Fruit fly (Drosophila melanogaster) whole organism, adult: ENCODE results near the gene Gr10a.

ENCODE experiments used
- CG11617 ChIP-seq: fragments of 200-800 bp; sonication (Bioruptor generic); optimal IDR thresholded peaks from 2 replicates; lab custom pipeline; 2017; ENCODE audit warnings: mild to moderate bottlenecking, missing biosample characterization, missing genetic modification reagents, missing genetic modification characterization
- CG12768 ChIP-seq: fragments of 200-800 bp; sonication (Bioruptor generic); optimal IDR thresholded peaks from 2 replicates; lab custom pipeline; 2017; ENCODE audit warnings: missing biosample characterization, missing genetic modification characterization, mild to moderate bottlenecking, moderate library complexity, missing genetic modification reagents
- CG14711 ChIP-seq: fragments of 200-800 bp; sonication (Bioruptor generic); optimal IDR thresholded peaks from 2 replicates; lab custom pipeline; 2018; ENCODE audit warnings: missing biosample characterization, mild to moderate bottlenecking, missing genetic modification characterization, moderate library complexity
- CG1620 ChIP-seq: fragments of 200-800 bp; sonication (Bioruptor generic); optimal IDR thresholded peaks from 2 replicates; lab custom pipeline; 2016; ENCODE audit warnings: missing biosample characterization, missing genetic modification characterization
- CG33017 ChIP-seq: fragments of 200-800 bp; sonication (Bioruptor generic); optimal IDR thresholded peaks from 2 replicates; lab custom pipeline; 2018; ENCODE audit warnings: missing biosample characterization, mild to moderate bottlenecking, missing genetic modification characterization, moderate library complexity
- CG5204 ChIP-seq: fragments of 200-800 bp; sonication (Bioruptor generic); optimal IDR thresholded peaks from 2 replicates; lab custom pipeline; 2016; ENCODE audit warnings: missing biosample characterization, missing genetic modification characterization
- CG7045 ChIP-seq: fragments of 200-800 bp; sonication (Bioruptor generic); optimal IDR thresholded peaks from 2 replicates; lab custom pipeline; 2017; ENCODE audit warnings: missing biosample characterization, mild to moderate bottlenecking, missing genetic modification characterization
- CG7101 ChIP-seq: fragments of 200-800 bp; sonication (Bioruptor generic); optimal IDR thresholded peaks from 2 replicates; lab custom pipeline; 2018; ENCODE audit warnings: missing biosample characterization, mild to moderate bottlenecking, missing genetic modification characterization, moderate library complexity
- Clk ChIP-seq: fragments of 200-800 bp; sonication (Bioruptor generic); optimal IDR thresholded peaks from 2 replicates; lab custom pipeline; 2017; ENCODE audit warnings: missing biosample characterization, missing genetic modification characterization
- Crg-1 ChIP-seq: fragments of 200-800 bp; sonication (Bioruptor generic); optimal IDR thresholded peaks from 2 replicates; lab custom pipeline; 2016; ENCODE audit warnings: missing biosample characterization, missing genetic modification characterization
- Hr96 ChIP-seq: fragments of 200-800 bp; sonication (Bioruptor generic); optimal IDR thresholded peaks from 2 replicates; lab custom pipeline; 2016; ENCODE audit warnings: missing biosample characterization, missing genetic modification characterization
- Mnt ChIP-seq: fragments of 200-800 bp; sonication (Bioruptor generic); optimal IDR thresholded peaks from 2 replicates; lab custom pipeline; 2016; ENCODE audit warnings: missing biosample characterization, mild to moderate bottlenecking, missing genetic modification characterization
- bab1 ChIP-seq: fragments of 200-800 bp; sonication (Bioruptor generic); optimal IDR thresholded peaks from 3 replicates; lab custom pipeline; 2019; ENCODE audit warnings: missing biosample characterization, mild to moderate bottlenecking, missing genetic modification characterization, moderate library complexity
- cic ChIP-seq: fragments of 200-800 bp; sonication (Bioruptor generic); optimal IDR thresholded peaks from 2 replicates; lab custom pipeline; 2017; ENCODE audit warnings: missing biosample characterization, mild to moderate bottlenecking, missing genetic modification characterization, moderate library complexity
- cnc ChIP-seq, 2 experiments: fragments of >200 bp; optimal IDR thresholded peaks; 2 replicates each; lab custom pipeline; 2017
- kay ChIP-seq: fragments of 200-800 bp; sonication (Bioruptor generic); peaks from one replicate; lab custom pipeline; 2016; ENCODE audit warnings: missing biosample characterization, missing genetic modification characterization, borderline replicate concordance
- ovo ChIP-seq: fragments of 200-800 bp; sonication (Bioruptor generic); optimal IDR thresholded peaks from 2 replicates; lab custom pipeline; 2016; ENCODE audit warnings: missing biosample characterization, missing genetic modification characterization
- pad ChIP-seq: fragments of 200-800 bp; sonication (Bioruptor generic); optimal IDR thresholded peaks from 3 replicates; lab custom pipeline; 2017; ENCODE audit warnings: missing biosample characterization, missing genetic modification characterization, mild to moderate bottlenecking, moderate library complexity, missing genetic modification reagents
- tj ChIP-seq: fragments of 200-800 bp; sonication (Bioruptor generic); optimal IDR thresholded peaks from 3 replicates; lab custom pipeline; 2017; ENCODE audit warnings: missing biosample characterization, mild to moderate bottlenecking, missing genetic modification characterization, moderate library complexity
- toe ChIP-seq: fragments of 200-800 bp; sonication (Bioruptor generic); optimal IDR thresholded peaks from 2 replicates; lab custom pipeline; 2016; ENCODE audit warnings: missing biosample characterization, missing genetic modification characterization

Gene Gr10a

dm6 chrX:11423277-11423717 is 6.1 kb upstream of the Gr10a start:
- TF ChIP-seq Clk (GFP tag; lab: Kevin White, UChicago), result peak; percentile 98
- peak; percentile 59 for TF ChIP-seq toe (GFP tag; lab: Kevin White, UChicago)
- peak; percentile 88 for TF ChIP-seq CG14711 (tag; lab: Kevin White, UChicago)
- TF ChIP-seq cic (GFP tag; lab: Kevin White, UChicago), result peak; percentile 99
- no peak for TF ChIP-seq cnc (optimal IDR thresholded peaks at IDR 0.05; lab: Kevin White, UChicago)
- peak; percentile 98 for TF ChIP-seq bab1 (GFP tag; lab: Kevin White, UChicago)
- TF ChIP-seq CG12768 (GFP tag; lab: Kevin White, UChicago), result peak; percentile 92
- peak; percentile 74 for TF ChIP-seq pad (GFP tag; lab: Kevin White, UChicago)
- peak; percentile 90 for TF ChIP-seq CG7045 (GFP tag; lab: Kevin White, UChicago)
- TF ChIP-seq CG7101, result peak; percentile 89
- peak; percentile 78 for TF ChIP-seq Mnt (GFP tag; lab: Kevin White, UChicago)
- peak; percentile 80 for TF ChIP-seq CG5204 (GFP tag; lab: Kevin White, UChicago)
- peak; percentile 92 for TF ChIP-seq kay (GFP tag; lab: Kevin White, UChicago)
- peak; percentile 88 for TF ChIP-seq Hr96 (GFP tag; lab: Kevin White, UChicago)
- TF ChIP-seq Crg-1, result peak; percentile 70
- TF ChIP-seq tj, result peak; percentile 87
- peak; percentile 92 for TF ChIP-seq CG11617
- peak; percentile 99 for TF ChIP-seq ovo
- peak; percentile 57 for TF ChIP-seq CG1620 (GFP tag; lab: Kevin White, UChicago)
- TF ChIP-seq CG33017 (tag; lab: Kevin White, UChicago), result peak; percentile 86

- TF ChIP-seq CG5204 (GFP tag; lab: Kevin White, UChicago) (no peak), tj (no peak), ovo (no peak), CG7045 (GFP tag; lab: Kevin White, UChicago) (no peak), Mnt (GFP tag; lab: Kevin White, UChicago) (no peak), bab1 (GFP tag; lab: Kevin White, UChicago) (no peak), kay (GFP tag; lab: Kevin White, UChicago) (no peak), cic (GFP tag; lab: Kevin White, UChicago) (no peak), CG11617 (no peak)
These were observed 5.3 kb upstream of the Gr10a start, which contains the start of gene Gs2 for dm6 chrX:11422532-11422931. Gene Gs2, plus strand, starts transcription at chrX:11422832.

DNA sequence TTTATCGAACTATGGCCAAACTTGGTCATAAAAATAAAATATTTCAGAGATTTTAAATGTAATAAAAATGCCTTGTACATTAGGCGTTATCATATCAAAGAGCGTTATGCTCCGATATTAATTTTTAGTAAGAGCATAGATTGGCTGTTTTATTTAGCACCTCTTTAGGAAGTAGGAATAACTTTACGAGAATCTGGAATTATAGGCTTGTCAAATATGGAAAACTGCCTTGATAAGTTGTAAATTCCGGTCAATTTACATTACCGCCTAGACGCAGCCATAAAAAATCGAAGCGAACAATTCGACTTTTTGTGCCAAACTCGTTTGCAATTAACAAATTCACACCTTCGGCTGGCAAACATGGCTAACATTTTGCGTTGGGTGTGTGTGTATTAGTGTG is 4.8 kb upstream of the Gr10a start:
- TF ChIP-seq kay (GFP tag; lab: Kevin White, UChicago) (peak; percentile 14), CG1620 (GFP tag; lab: Kevin White, UChicago) (no peak)

- no peak for TF ChIP-seq pad (GFP tag; lab: Kevin White, UChicago)
- no peak for TF ChIP-seq Hr96 (GFP tag; lab: Kevin White, UChicago)
- no peak for TF ChIP-seq kay (GFP tag; lab: Kevin White, UChicago)
- no peak for TF ChIP-seq ovo
These were observed 3.7 kb upstream of the Gr10a start for dm6 chrX:11420752-11421396.

DNA sequence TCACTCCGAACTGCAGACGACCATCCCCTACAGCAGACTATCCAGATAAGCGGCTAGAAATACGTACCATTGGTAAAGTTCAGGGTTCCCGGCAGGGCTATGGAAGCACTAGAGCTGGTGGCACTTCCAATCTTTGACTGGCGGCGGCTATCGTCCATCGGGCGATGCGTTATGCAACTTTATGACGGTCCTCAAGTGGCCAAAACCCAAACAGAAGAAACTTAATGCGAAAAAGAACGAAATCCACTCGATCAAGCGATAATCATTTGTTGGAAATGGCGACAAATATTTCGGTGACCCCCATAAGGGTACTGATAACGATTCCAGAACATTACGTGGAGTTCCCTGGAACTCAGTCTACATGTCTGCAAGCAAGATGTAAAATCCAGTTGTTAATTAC is 2.7 kb upstream of the Gr10a start:
- TF ChIP-seq bab1 (GFP tag; lab: Kevin White, UChicago) (no peak), toe (GFP tag; lab: Kevin White, UChicago) (no peak), pad (GFP tag; lab: Kevin White, UChicago) (no peak), CG11617 (no peak), Crg-1 (no peak), CG7101 (no peak), CG7045 (GFP tag; lab: Kevin White, UChicago) (no peak), CG12768 (GFP tag; lab: Kevin White, UChicago) (no peak), tj (no peak), cic (GFP tag; lab: Kevin White, UChicago) (no peak), ovo (no peak), Clk (GFP tag; lab: Kevin White, UChicago) (no peak), CG14711 (tag; lab: Kevin White, UChicago) (no peak), CG33017 (tag; lab: Kevin White, UChicago) (no peak), Mnt (GFP tag; lab: Kevin White, UChicago) (no peak), Hr96 (GFP tag; lab: Kevin White, UChicago) (no peak)

- TF ChIP-seq Mnt (GFP tag; lab: Kevin White, UChicago), result no peak
- TF ChIP-seq CG5204 (GFP tag; lab: Kevin White, UChicago), result no peak
- TF ChIP-seq Hr96 (GFP tag; lab: Kevin White, UChicago), result no peak
- no peak for TF ChIP-seq ovo
- TF ChIP-seq cnc (optimal IDR thresholded peaks at IDR 0.05; lab: Kevin White, UChicago), result no peak
- TF ChIP-seq tj, result no peak
- no peak for TF ChIP-seq Crg-1
- TF ChIP-seq kay (GFP tag; lab: Kevin White, UChicago), result no peak
- TF ChIP-seq cic (GFP tag; lab: Kevin White, UChicago), result no peak
- TF ChIP-seq CG7101, result no peak
- no peak for TF ChIP-seq CG11617
- no peak for TF ChIP-seq CG14711 (tag; lab: Kevin White, UChicago)
- no peak for TF ChIP-seq CG1620 (GFP tag; lab: Kevin White, UChicago)
- TF ChIP-seq CG33017 (tag; lab: Kevin White, UChicago), result no peak
- TF ChIP-seq bab1 (GFP tag; lab: Kevin White, UChicago), result no peak
- TF ChIP-seq CG7045 (GFP tag; lab: Kevin White, UChicago), result no peak
- TF ChIP-seq CG12768 (GFP tag; lab: Kevin White, UChicago), result no peak
These were observed 2.0 kb upstream of the Gr10a start for dm6 chrX:11419212-11419611.
